Worm (Caenorhabditis elegans) whole organism, mixed stage, embryonic: ENCODE measurements around the gene T26G10.4.

ENCODE experiments used
- mep-1 ChIP-seq: fragments of 150-350 bp; optimal IDR thresholded peaks from 2 replicates; lab custom pipeline; 2017; ENCODE audit warnings: missing biosample characterization, missing genetic modification reagents, missing genetic modification characterization, inconsistent platforms
- sptf-1 ChIP-seq: sonication (generic microtip); optimal IDR thresholded peaks from 2 replicates; lab custom pipeline; 2017; ENCODE audit warnings: mild to moderate bottlenecking, missing genetic modification characterization, moderate library complexity, missing compliant biosample characterization
- unc-62 ChIP-seq: fragments of 150-350 bp; optimal IDR thresholded peaks from 2 replicates; lab custom pipeline; 2014; ENCODE audit warnings: missing biosample characterization, missing genetic modification reagents, missing genetic modification characterization

- TF ChIP-seq sptf-1 (no peak), mep-1 (tag; lab: Kevin White, UChicago) (peak; percentile 55), unc-62 (GFP tag; lab: Kevin White, UChicago) (no peak)
These were observed 46.8 kb downstream of the T26G10.4 start, which contains the start of gene baf-1 for ce11 chrIII:9467095-9467494.
